Fruit fly (Drosophila melanogaster) whole organism, wandering third instar larva: ENCODE measurements around the gene Prx5.

Experiments
- CG32264 ChIP-seq: fragments of 200-800 bp; sonication (Bioruptor generic); optimal IDR thresholded peaks from 2 replicates; lab custom pipeline; 2016; ENCODE audit warnings: missing biosample characterization, missing genetic modification characterization
- Dif ChIP-seq: fragments of 200-275, 200-300 bp; sonication (Bioruptor generic); optimal IDR thresholded peaks from 2 replicates; lab custom pipeline; 2018; ENCODE audit warnings: missing biosample characterization, missing genetic modification characterization; ENCODE audit not compliant: partially characterized antibody
- GATAd ChIP-seq: sonication (Bioruptor generic); optimal IDR thresholded peaks from 2 replicates; lab custom pipeline; 2016; ENCODE audit warnings: missing biosample characterization, missing genetic modification characterization
- HLH106 ChIP-seq: fragments of 200-800 bp; optimal IDR thresholded peaks from 3 replicates; lab custom pipeline; 2019; ENCODE audit warnings: missing biosample characterization, mild to moderate bottlenecking, missing genetic modification characterization, moderate library complexity
- Hnf4 ChIP-seq: fragments of 200-800 bp; sonication (Bioruptor generic); optimal IDR thresholded peaks from 2 replicates; lab custom pipeline; 2016; ENCODE audit warnings: missing biosample characterization, mild to moderate bottlenecking, missing genetic modification characterization
- Hr78 ChIP-seq: fragments of >200 bp; optimal IDR thresholded peaks from 2 replicates; lab custom pipeline; 2017; ENCODE audit warnings: missing biosample characterization, missing genetic modification characterization
- Hr83 ChIP-seq: fragments of 200-300 bp; sonication (Bioruptor generic); optimal IDR thresholded peaks from 2 replicates; lab custom pipeline; 2016; ENCODE audit warnings: missing biosample characterization, mild to moderate bottlenecking, missing genetic modification characterization, moderate library complexity; ENCODE audit not compliant: poor library complexity, severe bottlenecking
- Jra ChIP-seq: sonication (Bioruptor generic); optimal IDR thresholded peaks from 2 replicates; lab custom pipeline; 2016; ENCODE audit warnings: missing biosample characterization, missing genetic modification characterization
- Mio ChIP-seq: sonication (Bioruptor generic); optimal IDR thresholded peaks from 2 replicates; lab custom pipeline; 2016; ENCODE audit warnings: missing biosample characterization, missing genetic modification characterization
- Myc ChIP-seq: fragments of >200 bp; optimal IDR thresholded peaks from 2 replicates; lab custom pipeline; 2017
- N ChIP-seq: fragments of >200 bp; optimal IDR thresholded peaks from 2 replicates; lab custom pipeline; 2018; ENCODE audit warnings: missing biosample characterization, missing external identifiers, missing genetic modification characterization
- OdsH ChIP-seq: fragments of 200-800 bp; sonication (Bioruptor generic); optimal IDR thresholded peaks from 2 replicates; lab custom pipeline; 2016; ENCODE audit warnings: missing biosample characterization, mild to moderate bottlenecking, missing genetic modification characterization
- Rel ChIP-seq, 2 experiments: fragments of 200-800 bp; sonication (Bioruptor generic) in 1 of 2; optimal IDR thresholded peaks; 2 replicates in 1 of 2; 3 replicates in 1 of 2; lab custom pipeline; 2016 to 2019; ENCODE audit warnings: mild to moderate bottlenecking in 2 of 2, missing biosample characterization in 2 of 2, missing genetic modification characterization in 2 of 2, moderate library complexity in 1 of 2
- Sp1 ChIP-seq: fragments of 200-800 bp; sonication (Bioruptor generic); optimal IDR thresholded peaks from 3 replicates; lab custom pipeline; 2019; ENCODE audit warnings: missing biosample characterization, mild to moderate bottlenecking, missing genetic modification characterization, moderate library complexity
- Vsx2 ChIP-seq: fragments of 200-300, 225-300 bp; sonication (Bioruptor generic); optimal IDR thresholded peaks from 2 replicates; lab custom pipeline; 2018; ENCODE audit warnings: missing biosample characterization, missing genetic modification characterization; ENCODE audit not compliant: partially characterized antibody
- br ChIP-seq: fragments of 200-800 bp; sonication (Bioruptor generic); optimal IDR thresholded peaks from 2 replicates; lab custom pipeline; 2016; ENCODE audit warnings: missing biosample characterization, missing genetic modification characterization
- brk ChIP-seq: fragments of 200-800 bp; sonication (Bioruptor generic); optimal IDR thresholded peaks from 2 replicates; lab custom pipeline; 2016; ENCODE audit warnings: missing biosample characterization, mild to moderate bottlenecking, missing genetic modification characterization
- dl ChIP-seq, 2 experiments: fragments of 175-275, 200-275 bp in 1 of 2; fragments of 200-275 bp in 1 of 2; sonication (Bioruptor generic); optimal IDR thresholded peaks; lab custom pipeline; 2018; ENCODE audit warnings: mild to moderate bottlenecking in 2 of 2, missing biosample characterization in 2 of 2, missing genetic modification characterization in 2 of 2, moderate library complexity in 2 of 2; ENCODE audit not compliant: partially characterized antibody in 2 of 2, insufficient read depth in 1 of 2
- dmrt93B ChIP-seq: fragments of 200-800 bp; sonication (Bioruptor generic); optimal IDR thresholded peaks from 2 replicates; lab custom pipeline; 2018; ENCODE audit warnings: missing biosample characterization, mild to moderate bottlenecking, missing genetic modification characterization
- dsf ChIP-seq: sonication (Bioruptor generic); optimal IDR thresholded peaks from 2 replicates; lab custom pipeline; 2016; ENCODE audit warnings: missing biosample characterization, missing genetic modification characterization, borderline replicate concordance
- ey ChIP-seq: fragments of 200-800 bp; sonication (Bioruptor generic); optimal IDR thresholded peaks from 2 replicates; lab custom pipeline; 2016; ENCODE audit warnings: missing biosample characterization, missing genetic modification characterization
- foxo ChIP-seq, 2 experiments: fragments of 200-800 bp; sonication (Bioruptor generic); optimal IDR thresholded peaks; 2 replicates in 1 of 2; 3 replicates in 1 of 2; lab custom pipeline; 2016 to 2017; ENCODE audit warnings: missing biosample characterization in 2 of 2, missing genetic modification characterization in 2 of 2
- fru ChIP-seq: fragments of 200-800 bp; sonication (Bioruptor generic); optimal IDR thresholded peaks from 3 replicates; lab custom pipeline; 2016; ENCODE audit warnings: missing biosample characterization, mild to moderate bottlenecking, missing genetic modification characterization
- h ChIP-seq: fragments of 200-800 bp; sonication (Bioruptor generic); optimal IDR thresholded peaks from 3 replicates; lab custom pipeline; 2016; ENCODE audit warnings: missing biosample characterization, mild to moderate bottlenecking, missing genetic modification characterization
- jim ChIP-seq: fragments of 175-275, 200-325 bp; sonication (Bioruptor generic); optimal IDR thresholded peaks from 2 replicates; lab custom pipeline; 2016; ENCODE audit warnings: missing biosample characterization, mild to moderate bottlenecking, missing genetic modification characterization
- lola ChIP-seq: fragments of >200 bp; optimal IDR thresholded peaks from 2 replicates; lab custom pipeline; 2017; ENCODE audit warnings: missing biosample characterization, missing genetic modification characterization
- pan ChIP-seq: fragments of >200 bp; optimal IDR thresholded peaks from 2 replicates; lab custom pipeline; 2017
- psq ChIP-seq: fragments of 200-800 bp; sonication (Bioruptor generic); optimal IDR thresholded peaks from 3 replicates; lab custom pipeline; 2017; ENCODE audit warnings: missing biosample characterization, mild to moderate bottlenecking, missing genetic modification characterization, moderate library complexity
- rgr ChIP-seq: fragments of 200-800 bp; sonication (Bioruptor generic); optimal IDR thresholded peaks from 3 replicates; lab custom pipeline; 2016; ENCODE audit warnings: missing biosample characterization, mild to moderate bottlenecking, missing genetic modification characterization
- sage ChIP-seq: fragments of 200-800 bp; sonication (Bioruptor generic); optimal IDR thresholded peaks from 2 replicates; lab custom pipeline; 2016; ENCODE audit warnings: missing biosample characterization, mild to moderate bottlenecking, missing genetic modification characterization
- sv ChIP-seq: fragments of 200-800 bp; sonication (Bioruptor generic); optimal IDR thresholded peaks from 3 replicates; lab custom pipeline; 2016; ENCODE audit warnings: missing biosample characterization, missing genetic modification characterization
- woc ChIP-seq: sonication (Bioruptor generic); optimal IDR thresholded peaks from 2 replicates; lab custom pipeline; 2016; ENCODE audit warnings: missing biosample characterization, mild to moderate bottlenecking, missing genetic modification characterization

Prx5 gene

DNA sequence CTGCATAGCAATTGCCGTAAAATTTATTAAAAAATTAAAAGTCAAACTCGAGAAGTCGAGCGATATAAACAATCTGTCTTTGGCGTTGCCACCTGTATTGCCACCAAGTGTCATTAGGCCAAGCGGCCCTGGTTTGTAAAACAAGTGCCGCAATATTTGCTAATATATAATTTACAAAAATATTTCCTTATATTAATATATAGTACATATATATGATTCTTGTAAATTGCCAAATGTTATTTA, at the start of gene Prx5, which contains the start of gene CG7215:
Gene Prx5, minus strand, starts transcription at position 101 of the 243 bp plus-strand sequence.
Gene CG7215, minus strand, starts transcription at position 101 of the 243 bp plus-strand sequence.
- TF ChIP-seq br (no peak), lola (no peak), pan (lab: Kevin White, UChicago) (no peak), Myc (lab: Kevin White, UChicago) (no peak), Rel (GFP tag; optimal IDR thresholded peaks at IDR 0.05; lab: Kevin White, UChicago) (no peak), Rel (tag; optimal IDR thresholded peaks at IDR 0.05; lab: Kevin White, UChicago) (no peak), Vsx2 (GFP tag; lab: Kevin White, UChicago) (no peak)

DNA sequence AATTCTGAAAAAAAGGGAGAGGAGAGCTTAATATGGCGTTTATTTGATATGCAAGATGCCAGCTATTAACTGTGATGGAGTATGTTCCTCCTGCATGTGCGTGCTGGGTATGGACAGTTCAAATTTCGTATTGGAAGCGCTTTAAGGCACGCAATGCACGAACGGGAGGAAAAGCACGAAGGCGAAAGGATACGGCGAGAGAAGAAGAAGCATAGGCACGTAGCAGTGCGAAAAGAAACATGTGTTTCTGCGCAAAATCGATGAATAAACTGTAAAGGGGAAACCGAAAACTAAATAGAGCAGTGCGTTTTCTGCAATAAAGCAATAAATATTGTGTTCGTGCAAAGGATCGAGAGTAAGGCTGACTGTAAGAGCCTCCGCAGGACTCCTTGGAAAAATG, 48.8 kb upstream of the Prx5 start, which contains the start of gene CG14314:
Gene CG14314, plus strand, starts transcription at position 243 of the 400 bp plus-strand sequence.
- no peak for TF ChIP-seq fru (GFP tag; lab: Kevin White, UChicago)
- no peak for TF ChIP-seq dl (GFP tag; optimal IDR thresholded peaks at IDR 0.05; lab: Kevin White, UChicago; ENCODE audit: insufficient read depth in 1 of 2, partially characterized antibody in 2 of 2)
- no peak for TF ChIP-seq OdsH (GFP tag; lab: Kevin White, UChicago)
- no peak for TF ChIP-seq dmrt93B
- TF ChIP-seq N (GFP tag; lab: Kevin White, UChicago): no peak

DNA sequence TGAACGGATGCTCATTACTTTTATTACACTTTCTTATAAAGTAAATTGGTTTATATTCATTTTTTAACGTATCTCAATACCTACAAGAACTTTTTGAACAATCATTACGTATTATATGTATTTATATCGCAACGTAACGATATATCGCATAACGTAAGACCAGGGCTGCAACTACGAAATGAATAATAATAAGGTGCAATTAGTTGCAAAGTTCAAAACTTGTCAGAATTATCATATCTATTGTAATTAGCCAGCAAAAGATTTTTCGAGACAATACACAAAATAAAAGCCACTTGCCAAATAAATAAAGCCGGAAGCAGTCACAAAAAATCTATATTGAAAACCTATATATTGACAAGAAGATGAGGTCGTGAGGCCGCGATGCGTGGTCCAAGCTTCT, 48.2 kb upstream of the Prx5 start:
- TF ChIP-seq sv (GFP tag; lab: Kevin White, UChicago) (peak; percentile 12), dl (GFP tag; optimal IDR thresholded peaks at IDR 0.05; lab: Kevin White, UChicago; ENCODE audit: insufficient read depth in 1 of 2, partially characterized antibody in 2 of 2) (no peak), Jra (GFP tag; lab: Kevin White, UChicago) (peak; percentile 4), jim (GFP tag; lab: Kevin White, UChicago) (no peak), rgr (GFP tag; lab: Kevin White, UChicago) (peak; percentile 47), CG32264 (GFP tag; lab: Kevin White, UChicago) (no peak), dsf (GFP tag; lab: Kevin White, UChicago) (peak; percentile 3), Hr83 (GFP tag; lab: Kevin White, UChicago) (peak; percentile 24), Rel (GFP tag; optimal IDR thresholded peaks at IDR 0.05; lab: Kevin White, UChicago) (no peak), Rel (tag; optimal IDR thresholded peaks at IDR 0.05; lab: Kevin White, UChicago) (no peak), woc (GFP tag; lab: Kevin White, UChicago) (peak; percentile 35), fru (GFP tag; lab: Kevin White, UChicago) (peak; percentile 23), HLH106 (tag; lab: Kevin White, UChicago) (no peak), OdsH (GFP tag; lab: Kevin White, UChicago) (no peak), foxo (GFP tag; optimal IDR thresholded peaks at IDR 0.05; lab: Kevin White, UChicago) (peak in 1 of 2 experiments; percentile 51), lola (no peak), h (GFP tag; lab: Kevin White, UChicago) (peak; percentile 55), Vsx2 (GFP tag; lab: Kevin White, UChicago) (no peak), brk (GFP tag; lab: Kevin White, UChicago) (no peak), psq (GFP tag; lab: Kevin White, UChicago) (peak; percentile 1), GATAd (no peak), Sp1 (no peak), ey (GFP tag; lab: Kevin White, UChicago) (peak; percentile 53), Myc (lab: Kevin White, UChicago) (no peak), Hnf4 (GFP tag; lab: Kevin White, UChicago) (no peak), br (peak; percentile 35)

DNA sequence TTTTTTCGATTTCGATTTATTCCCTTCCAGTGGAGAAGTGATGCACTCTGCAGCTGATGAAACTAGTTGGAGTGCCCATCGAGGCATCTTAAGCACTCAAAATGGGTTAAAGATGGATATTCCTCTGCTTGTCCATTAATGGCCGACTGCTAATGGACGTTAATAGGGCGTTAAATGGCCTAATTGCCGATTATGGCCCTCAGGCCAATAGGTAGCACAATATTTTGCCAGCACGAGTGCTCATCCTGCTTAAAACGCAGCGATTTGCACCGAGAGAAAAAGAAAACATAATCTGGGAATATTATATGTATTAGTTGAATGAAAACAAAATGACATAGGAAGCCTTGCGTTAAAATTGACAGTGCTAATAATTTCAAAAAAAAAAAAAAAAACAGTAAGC, 41.4 kb upstream of the Prx5 start, which contains the start of gene CG44158:
Gene CG44158, plus strand, starts transcription at position 301 of the 400 bp plus-strand sequence.
- TF ChIP-seq Hr78 (GFP tag; lab: Kevin White, UChicago) (no peak), Dif (GFP tag; lab: Kevin White, UChicago) (no peak), sage (GFP tag; lab: Kevin White, UChicago) (no peak), Vsx2 (GFP tag; lab: Kevin White, UChicago) (no peak)
- TF ChIP-seq, all 38 proteins: peak for 0

DNA sequence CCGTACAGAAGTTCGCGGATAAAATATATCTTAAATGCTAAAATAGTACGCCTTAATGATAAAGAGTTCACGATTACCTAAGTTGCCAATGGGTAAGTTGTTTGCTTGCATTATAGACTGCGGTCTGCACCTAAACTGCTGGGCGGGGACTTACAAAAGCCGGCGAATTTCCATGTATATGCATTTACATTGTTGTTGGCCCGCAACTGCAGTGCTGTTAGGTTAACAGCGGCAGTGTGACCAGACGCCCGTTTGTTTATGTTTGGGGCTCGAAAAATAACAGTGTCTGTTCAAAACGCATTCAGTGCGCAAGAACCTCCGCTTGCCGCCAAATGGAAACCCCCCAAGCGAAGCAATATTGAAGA, 32.8 kb upstream of the Prx5 start:
- TF ChIP-seq Mio (GFP tag; lab: Kevin White, UChicago): no peak
- TF ChIP-seq Rel (GFP tag; optimal IDR thresholded peaks at IDR 0.05; lab: Kevin White, UChicago): no peak
- peak; percentile 80 for TF ChIP-seq Rel (tag; optimal IDR thresholded peaks at IDR 0.05; lab: Kevin White, UChicago)
